Worm (Caenorhabditis elegans) whole organism, L1 larva: ENCODE results near the gene atf-4.

Experiments
- C34B4.2 ChIP-seq: sonication (generic microtip); optimal IDR thresholded peaks from 2 replicates; lab custom pipeline; 2017; ENCODE audit warnings: mild to moderate bottlenecking, missing genetic modification characterization, missing compliant biosample characterization
- aha-1 ChIP-seq: fragments of 150-350 bp; optimal IDR thresholded peaks from 2 replicates; lab custom pipeline; 2014; ENCODE audit warnings: missing biosample characterization, missing genetic modification characterization
- aly-2 ChIP-seq: fragments of 150-350 bp; optimal IDR thresholded peaks from 2 replicates; lab custom pipeline; 2014; ENCODE audit warnings: missing biosample characterization, missing genetic modification characterization
- blmp-1 ChIP-seq: fragments of 150-350 bp; optimal IDR thresholded peaks from 2 replicates; lab custom pipeline; 2014; ENCODE audit warnings: missing biosample characterization, missing genetic modification characterization
- ceh-63 ChIP-seq: fragments of 200-800 bp; sonication (Bioruptor generic); optimal IDR thresholded peaks from 2 replicates; lab custom pipeline; 2018; ENCODE audit warnings: mild to moderate bottlenecking, missing genetic modification characterization, missing compliant biosample characterization
- ceh-8 ChIP-seq: fragments of 200-800 bp; sonication (Bioruptor generic); optimal IDR thresholded peaks from 2 replicates; lab custom pipeline; 2018; ENCODE audit warnings: mild to moderate bottlenecking, missing genetic modification characterization, moderate library complexity, missing compliant biosample characterization
- ceh-82 ChIP-seq, 3 experiments: fragments of 150-350 bp in 1 of 3; sonication (generic microtip) in 2 of 3; optimal IDR thresholded peaks; 2 replicates each; lab custom pipeline; 2014 to 2017; ENCODE audit warnings: missing biosample characterization in 3 of 3, missing genetic modification characterization in 3 of 3
- ceh-90 ChIP-seq: sonication (generic microtip); optimal IDR thresholded peaks from 2 replicates; lab custom pipeline; 2016; ENCODE audit warnings: missing genetic modification characterization, missing compliant biosample characterization
- dsc-1 ChIP-seq: sonication (generic microtip); optimal IDR thresholded peaks from 2 replicates; lab custom pipeline; 2016; ENCODE audit warnings: mild to moderate bottlenecking, missing genetic modification characterization, missing compliant biosample characterization
- efl-1 ChIP-seq, 4 experiments: fragments of 150-350 bp; optimal IDR thresholded peaks in 3 of 4; peaks in 1 of 4; 1 replicate in 1 of 4; 2 replicates in 3 of 4; lab custom pipeline; 2014; ENCODE audit warnings: missing biosample characterization in 2 of 4, missing genetic modification characterization in 2 of 4, missing genetic modification reagents in 2 of 4
- ets-5 ChIP-seq: fragments of 200-800 bp; sonication (Bioruptor generic); IDR thresholded peaks from 2 replicates; pipeline ENCODE4 v1.3.6; 2022; ENCODE audit warnings: missing genetic modification characterization, missing compliant biosample characterization
- fkh-8 ChIP-seq: sonication (generic microtip); optimal IDR thresholded peaks from 2 replicates; lab custom pipeline; 2016; ENCODE audit warnings: mild to moderate bottlenecking, missing genetic modification characterization, missing compliant biosample characterization
- hpl-2 ChIP-seq: fragments of 150-350 bp; optimal IDR thresholded peaks from 2 replicates; lab custom pipeline; 2014; ENCODE audit warnings: missing biosample characterization, missing genetic modification reagents, missing genetic modification characterization
- lin-13 ChIP-seq: fragments of 150-350 bp; optimal IDR thresholded peaks from 2 replicates; lab custom pipeline; 2014; ENCODE audit warnings: missing biosample characterization, missing genetic modification reagents, missing genetic modification characterization
- lin-14 ChIP-seq: fragments of 200-800 bp; sonication (Bioruptor generic); optimal IDR thresholded peaks from 2 replicates; lab custom pipeline; 2018; ENCODE audit warnings: mild to moderate bottlenecking, missing genetic modification characterization, moderate library complexity, missing compliant biosample characterization
- lin-35 ChIP-seq, 2 experiments: fragments of 150-350 bp; optimal IDR thresholded peaks; 2 replicates each; lab custom pipeline; 2014; ENCODE audit warnings: missing biosample characterization in 2 of 2, missing genetic modification characterization in 2 of 2, missing genetic modification reagents in 2 of 2
- lin-39 ChIP-seq: fragments of 150-350 bp; optimal IDR thresholded peaks from 2 replicates; lab custom pipeline; 2014; ENCODE audit warnings: missing biosample characterization, missing genetic modification reagents, missing genetic modification characterization
- lsy-2 ChIP-seq, 2 experiments: fragments of 150-350 bp; optimal IDR thresholded peaks; 2 replicates each; lab custom pipeline; 2014; ENCODE audit warnings: missing biosample characterization in 2 of 2, missing genetic modification characterization in 2 of 2
- mab-9 ChIP-seq: fragments of 200-800 bp; sonication (Bioruptor generic); IDR thresholded peaks from 2 replicates; pipeline ENCODE4 v1.3.6; 2022; ENCODE audit warnings: missing genetic modification reagents, missing genetic modification characterization, missing compliant biosample characterization
- mep-1 ChIP-seq: fragments of 150-350 bp; optimal IDR thresholded peaks from 2 replicates; lab custom pipeline; 2014; ENCODE audit warnings: missing biosample characterization, missing genetic modification characterization
- nhr-20 ChIP-seq: sonication (generic microtip); optimal IDR thresholded peaks from 2 replicates; lab custom pipeline; 2016; ENCODE audit warnings: mild to moderate bottlenecking, missing genetic modification characterization, missing compliant biosample characterization
- nhr-47 ChIP-seq: sonication (generic microtip); optimal IDR thresholded peaks from 2 replicates; lab custom pipeline; 2016; ENCODE audit warnings: mild to moderate bottlenecking, missing genetic modification characterization, moderate library complexity, missing compliant biosample characterization
- nhr-71 ChIP-seq: sonication (generic microtip); optimal IDR thresholded peaks from 2 replicates; lab custom pipeline; 2016; ENCODE audit warnings: mild to moderate bottlenecking, missing genetic modification characterization, moderate library complexity, missing compliant biosample characterization
- nhr-77 ChIP-seq: fragments of 150-350 bp; optimal IDR thresholded peaks from 2 replicates; lab custom pipeline; 2014; ENCODE audit warnings: missing biosample characterization, missing genetic modification characterization
- nhr-85 ChIP-seq: sonication (generic microtip); peaks from one replicate; lab custom pipeline; 2016; ENCODE audit warnings: missing genetic modification characterization, inconsistent platforms, missing compliant biosample characterization
- rnt-1 ChIP-seq: sonication (generic microtip); optimal IDR thresholded peaks from 2 replicates; lab custom pipeline; 2016; ENCODE audit warnings: mild to moderate bottlenecking, missing genetic modification characterization, moderate library complexity, missing compliant biosample characterization
- sptf-1 ChIP-seq: fragments of 150-350 bp; optimal IDR thresholded peaks from 2 replicates; lab custom pipeline; 2014; ENCODE audit warnings: missing biosample characterization, missing genetic modification characterization
- sup-37 ChIP-seq: fragments of 200-800 bp; sonication (Bioruptor generic); optimal IDR thresholded peaks from 2 replicates; lab custom pipeline; 2018; ENCODE audit warnings: mild to moderate bottlenecking, missing genetic modification characterization, missing compliant biosample characterization
- swsn-7 ChIP-seq: sonication (generic microtip); optimal IDR thresholded peaks from 2 replicates; lab custom pipeline; 2016; ENCODE audit warnings: missing genetic modification characterization, missing compliant biosample characterization
- tbx-2 ChIP-seq: sonication (generic microtip); optimal IDR thresholded peaks from 2 replicates; lab custom pipeline; 2016; ENCODE audit warnings: missing genetic modification characterization, missing compliant biosample characterization
- tlp-1 ChIP-seq: fragments of 150-350 bp; optimal IDR thresholded peaks from 2 replicates; lab custom pipeline; 2014; ENCODE audit warnings: missing biosample characterization, missing genetic modification characterization
- unc-30 ChIP-seq: sonication (generic microtip); optimal IDR thresholded peaks from 2 replicates; lab custom pipeline; 2017; ENCODE audit warnings: missing biosample characterization, missing genetic modification characterization
- unc-62 ChIP-seq: fragments of 150-350 bp; optimal IDR thresholded peaks from 2 replicates; lab custom pipeline; 2014; ENCODE audit warnings: missing biosample characterization, missing genetic modification reagents, missing genetic modification characterization
- vab-15 ChIP-seq: sonication (generic microtip); optimal IDR thresholded peaks from 2 replicates; lab custom pipeline; 2017; ENCODE audit warnings: missing genotype, mild to moderate bottlenecking, missing genetic modification characterization, missing compliant biosample characterization
- zag-1 ChIP-seq: fragments of 150-350 bp; optimal IDR thresholded peaks from 2 replicates; lab custom pipeline; 2014; ENCODE audit warnings: missing biosample characterization, missing genetic modification characterization
- ztf-11 ChIP-seq, 2 experiments: sonication (generic microtip); optimal IDR thresholded peaks; 2 replicates each; lab custom pipeline; 2016 to 2017; ENCODE audit warnings: missing genetic modification characterization in 2 of 2, missing biosample characterization in 1 of 2, missing compliant biosample characterization in 1 of 2

atf-4 gene

DNA sequence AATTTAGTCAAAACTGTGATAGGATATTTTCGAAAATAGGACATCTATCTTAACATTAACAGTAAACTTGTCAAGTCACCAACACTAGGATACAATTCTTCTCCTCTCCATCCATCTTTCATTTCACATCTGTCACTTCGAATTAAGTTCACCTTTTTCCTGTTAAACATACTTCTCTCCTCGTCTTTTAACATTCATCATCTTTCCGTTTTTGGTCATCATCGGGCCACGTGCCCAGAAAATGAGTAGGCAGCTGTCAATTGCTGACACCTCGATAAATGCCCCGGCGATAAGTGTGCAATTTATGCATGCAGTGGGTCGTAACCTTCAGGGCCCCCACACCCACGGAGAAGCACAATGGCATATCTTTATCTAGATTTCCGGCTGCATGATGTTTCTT, 30.4 kb downstream of the atf-4 start (continued):
- TF ChIP-seq lin-35 (GFP tag; optimal IDR thresholded peaks at IDR 0.05; lab: Kevin White, UChicago) (peak in 1 of 2 experiments; percentile 51), unc-62 (no peak), C34B4.2 (tag; lab: Kevin White, UChicago) (no peak), tlp-1 (tag; lab: Kevin White, UChicago) (no peak)

ce11 chrX:14778112-14778511, 32.5 kb downstream of the atf-4 start:
- TF ChIP-seq mab-9 (GFP tag; lab: Robert Waterston, UW) (no peak), dsc-1 (peak; percentile 34)
- TF ChIP-seq, all 84 proteins: peak for 1

ce11 chrX:14776312-14776711, 34.3 kb downstream of the atf-4 start:
- TF ChIP-seq lin-13 (no peak), tbx-2 (tag; lab: Kevin White, UChicago) (peak; percentile 21), ets-5 (GFP tag; lab: Robert Waterston, UW) (no peak), hpl-2 (GFP tag; lab: Kevin White, UChicago) (no peak), tlp-1 (tag; lab: Kevin White, UChicago) (no peak), lin-39 (tag; lab: Kevin White, UChicago) (no peak), nhr-77 (no peak), vab-15 (no peak), mep-1 (tag; lab: Kevin White, UChicago) (no peak), ceh-82 (tag; optimal IDR thresholded peaks at IDR 0.05; lab: Kevin White, UChicago) (no peak), swsn-7 (tag; lab: Kevin White, UChicago) (no peak), lsy-2 (tag; optimal IDR thresholded peaks at IDR 0.05; lab: Kevin White, UChicago) (no peak), ceh-63 (no peak), unc-30 (tag; lab: Kevin White, UChicago) (no peak), rnt-1 (no peak), nhr-47 (no peak), lin-14 (GFP tag; lab: Kevin White, UChicago) (peak; percentile 37), nhr-71 (tag; lab: Kevin White, UChicago) (no peak), zag-1 (tag; lab: Kevin White, UChicago) (no peak), aha-1 (tag; lab: Kevin White, UChicago) (no peak), efl-1 (optimal IDR thresholded peaks at IDR 0.05; lab: Kevin White, UChicago) (no peak), efl-1 (GFP tag; optimal IDR thresholded peaks at IDR 0.05 in 1 of 2; lab: Kevin White, UChicago) (peak in 1 of 2 experiments; percentile 93), sptf-1 (tag; lab: Kevin White, UChicago) (no peak), ztf-11 (tag; optimal IDR thresholded peaks at IDR 0.05; lab: Kevin White, UChicago) (no peak), nhr-20 (tag; lab: Kevin White, UChicago) (no peak), sup-37 (GFP tag; lab: Kevin White, UChicago) (no peak), fkh-8 (no peak)
- TF ChIP-seq, all 84 proteins: peak for 3

ce11 chrX:14775222-14775621, 35.4 kb downstream of the atf-4 start:
- TF ChIP-seq blmp-1 = no peak
- TF ChIP-seq ceh-90 = no peak
- no peak for TF ChIP-seq unc-30 (tag; lab: Kevin White, UChicago)
- no peak for TF ChIP-seq ceh-8 (GFP tag; lab: Kevin White, UChicago)
- no peak for TF ChIP-seq aly-2 (tag; lab: Kevin White, UChicago)

DNA sequence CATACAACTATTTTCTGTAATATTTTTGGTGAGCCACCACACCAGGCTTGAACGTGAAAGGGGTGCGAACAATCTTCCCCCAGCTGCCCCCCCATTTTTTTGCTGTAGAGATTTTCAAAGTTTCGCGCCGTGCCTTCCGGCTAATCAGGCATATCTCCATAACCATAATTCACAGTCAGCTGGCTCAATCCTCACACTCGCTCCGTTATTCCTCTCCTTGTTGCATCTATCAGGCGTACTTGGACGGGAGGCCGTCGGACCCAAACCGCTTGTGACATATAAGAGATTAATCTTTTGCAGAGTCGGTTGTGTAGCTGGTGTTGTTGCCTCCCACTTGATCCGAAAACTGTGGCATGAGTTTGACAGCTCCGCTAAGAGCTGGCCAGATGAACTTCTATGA, 37.4 kb downstream of the atf-4 start, which contains the start of gene unc-3:
unc-3 (plus strand) TSS at position 301 of the 400 bp plus-strand sequence.
- TF ChIP-seq nhr-85 (peak; percentile 36), rnt-1 (no peak)
